Worm (Caenorhabditis elegans) whole organism, midembryonic: ENCODE results near the gene bud-13.
A peak's percentile ranks its signal among the peaks of the same experiment; 100 is the strongest.

Experiments used
- cog-1 ChIP-seq: sonication (generic microtip); optimal IDR thresholded peaks from 2 replicates; lab custom pipeline; 2016; ENCODE audit warnings: missing genetic modification characterization, missing compliant biosample characterization
- flt-1 ChIP-seq: fragments of 200-800 bp; sonication (Bioruptor generic); IDR thresholded peaks from 2 replicates; pipeline ENCODE4 v1.3.6; 2022; ENCODE audit warnings: missing genetic modification characterization, missing compliant biosample characterization
- klf-2 ChIP-seq: fragments of 200-800 bp; sonication (Bioruptor generic); conservative IDR thresholded peaks from 2 replicates; pipeline ENCODE4 v1.3.6; 2022; ENCODE audit warnings: missing genetic modification reagents, missing genetic modification characterization, missing compliant biosample characterization
- med-1 ChIP-seq: sonication (generic microtip); optimal IDR thresholded peaks from 2 replicates; lab custom pipeline; 2017; ENCODE audit warnings: missing genetic modification characterization, mild to moderate bottlenecking, missing compliant biosample characterization, antibody characterized with exemption, missing genetic modification reagents; ENCODE audit not compliant: insufficient read depth
- ref-1 ChIP-seq: fragments of 200-800 bp; sonication (Bioruptor generic); conservative IDR thresholded peaks from 2 replicates; pipeline ENCODE4 v1.3.6; 2022; ENCODE audit warnings: missing genetic modification reagents, missing genetic modification characterization, missing compliant biosample characterization
- tab-1 ChIP-seq: fragments of 200-800 bp; sonication (Bioruptor generic); IDR thresholded peaks from 2 replicates; pipeline ENCODE4 v1.3.6; 2022; ENCODE audit warnings: missing genetic modification characterization, missing compliant biosample characterization
- ztf-23 ChIP-seq: fragments of 200-800 bp; sonication (Bioruptor generic); IDR thresholded peaks from 2 replicates; pipeline ENCODE4 v1.3.6; 2022; ENCODE audit warnings: missing genetic modification reagents, missing genetic modification characterization, missing compliant biosample characterization

DNA sequence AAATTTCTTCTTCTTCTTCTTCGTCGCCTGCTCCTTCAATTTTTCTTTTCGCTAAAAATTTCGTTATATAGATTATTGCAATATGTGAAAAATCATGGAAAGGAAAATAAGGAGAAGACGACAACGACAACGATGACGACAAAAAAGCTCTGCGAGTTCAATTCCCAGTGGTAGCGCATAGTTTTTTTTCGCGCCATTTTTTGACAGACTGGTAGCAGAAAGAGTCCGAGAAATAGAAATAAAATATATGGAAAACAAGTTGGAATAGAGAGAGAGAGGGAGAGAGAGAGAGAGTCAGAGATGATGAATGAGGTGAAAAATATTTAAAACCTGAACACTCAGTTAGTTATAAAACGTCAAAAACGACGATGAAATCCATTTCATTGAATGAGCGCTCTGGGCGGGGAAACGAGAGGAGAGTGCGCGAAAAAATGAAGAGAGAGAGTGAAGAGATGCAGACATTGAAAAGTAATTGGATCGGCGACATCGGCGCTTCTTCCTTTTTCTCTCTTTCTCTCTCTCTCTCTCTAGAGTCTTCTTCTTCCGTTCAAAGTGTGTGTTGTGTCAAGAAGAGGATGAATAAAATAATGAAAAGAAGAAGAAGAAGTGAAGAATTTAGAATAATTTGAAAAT lies 14.4 kb upstream of the bud-13 start, which contains the start of gene pde-2:
- TF ChIP-seq tab-1 (no peak), cog-1 (tag; lab: Kevin White, UChicago) (no peak), flt-1 (0 out of 2 replicates have a peak, but pooled peaks have one; percentile 10), med-1 (no peak), ztf-23 (GFP tag; lab: Robert Waterston, UW) (0 out of 2 replicates have a peak, but pooled peaks have one; percentile 44), klf-2 (GFP tag; lab: Robert Waterston, UW) (no peak), ref-1 (GFP tag; lab: Robert Waterston, UW) (no peak)
